Worm (Caenorhabditis elegans) whole organism, mixed stage, embryonic: ENCODE data around the gene mapk-15.

Experiments used
- blmp-1 ChIP-seq: fragments of 150-350 bp; optimal IDR thresholded peaks from 2 replicates; lab custom pipeline; 2014; ENCODE audit warnings: missing biosample characterization, missing genetic modification characterization
- elt-3 ChIP-seq: fragments of 150-350 bp; optimal IDR thresholded peaks from 2 replicates; lab custom pipeline; 2014; ENCODE audit warnings: missing biosample characterization, missing genetic modification characterization
- ham-2 ChIP-seq: fragments of 200-800 bp; sonication (Bioruptor generic); optimal IDR thresholded peaks from 2 replicates; lab custom pipeline; 2018; ENCODE audit warnings: mild to moderate bottlenecking, missing genetic modification characterization, missing compliant biosample characterization
- nhr-12 ChIP-seq: fragments of 150-350 bp; optimal IDR thresholded peaks from 2 replicates; lab custom pipeline; 2014; ENCODE audit warnings: missing biosample characterization, missing genetic modification characterization
- nhr-2 ChIP-seq: fragments of 150-350 bp; optimal IDR thresholded peaks from 2 replicates; lab custom pipeline; 2014; ENCODE audit warnings: missing biosample characterization, missing genetic modification characterization
- nhr-237 ChIP-seq: fragments of 150-350 bp; optimal IDR thresholded peaks from 2 replicates; lab custom pipeline; 2014; ENCODE audit warnings: missing biosample characterization, missing genetic modification characterization
- nhr-28 ChIP-seq: fragments of 150-350 bp; optimal IDR thresholded peaks from 2 replicates; lab custom pipeline; 2014; ENCODE audit warnings: missing biosample characterization, missing genetic modification characterization
- nhr-76 ChIP-seq: sonication (generic microtip); optimal IDR thresholded peaks from 2 replicates; lab custom pipeline; 2017; ENCODE audit warnings: missing biosample characterization, missing genetic modification characterization
- snpc-4 ChIP-seq: fragments of 150-350 bp; optimal IDR thresholded peaks from 2 replicates; lab custom pipeline; 2014; ENCODE audit warnings: missing biosample characterization, missing genetic modification characterization
- unc-62 ChIP-seq: fragments of 150-350 bp; optimal IDR thresholded peaks from 2 replicates; lab custom pipeline; 2014; ENCODE audit warnings: missing biosample characterization, missing genetic modification reagents, missing genetic modification characterization
- zip-8 ChIP-seq: fragments of 150-350 bp; optimal IDR thresholded peaks from 2 replicates; lab custom pipeline; 2014; ENCODE audit warnings: missing biosample characterization, missing genetic modification characterization

- TF ChIP-seq nhr-28 (tag; lab: Kevin White, UChicago) = no peak
- no peak for TF ChIP-seq blmp-1 (tag; lab: Kevin White, UChicago)
- no peak for TF ChIP-seq nhr-12 (tag; lab: Kevin White, UChicago)
- no peak for TF ChIP-seq nhr-76
- no peak for TF ChIP-seq unc-62 (GFP tag; lab: Kevin White, UChicago)
- TF ChIP-seq nhr-2 = no peak
- TF ChIP-seq ham-2 (GFP tag; lab: Kevin White, UChicago) = no peak
- no peak for TF ChIP-seq snpc-4 (tag; lab: Kevin White, UChicago)
- no peak for TF ChIP-seq zip-8 (tag; lab: Kevin White, UChicago)
- no peak for TF ChIP-seq elt-3 (tag; lab: Kevin White, UChicago)
- no peak for TF ChIP-seq nhr-237 (tag; lab: Kevin White, UChicago)
Measured at ce11 chrIII:6072937-6073336, 5.3 kb downstream of the mapk-15 start.
